Worm (Caenorhabditis elegans) whole organism, L3 larva: Measurements from ENCODE around the gene R148.4.

ENCODE experiments used
- elt-1 ChIP-seq: fragments of 150-350 bp; optimal IDR thresholded peaks from 2 replicates; lab custom pipeline; 2014; ENCODE audit warnings: missing biosample characterization, missing genetic modification characterization
- fos-1 ChIP-seq: fragments of 150-350 bp; optimal IDR thresholded peaks from 2 replicates; lab custom pipeline; 2014; ENCODE audit warnings: missing biosample characterization, missing genetic modification characterization
- jun-1 ChIP-seq: fragments of 150-350 bp; optimal IDR thresholded peaks from 2 replicates; lab custom pipeline; 2014; ENCODE audit warnings: missing biosample characterization, missing genetic modification reagents, missing genetic modification characterization

- TF ChIP-seq elt-1 (tag; lab: Kevin White, UChicago) (no peak), fos-1 (tag; lab: Kevin White, UChicago) (no peak), jun-1 (no peak)
Observed at ce11 chrIII:3170538-3170937, 854 bp upstream of the R148.4 start.
